Worm (Caenorhabditis elegans): Measurements from ENCODE around the gene sdz-8.

DNA sequence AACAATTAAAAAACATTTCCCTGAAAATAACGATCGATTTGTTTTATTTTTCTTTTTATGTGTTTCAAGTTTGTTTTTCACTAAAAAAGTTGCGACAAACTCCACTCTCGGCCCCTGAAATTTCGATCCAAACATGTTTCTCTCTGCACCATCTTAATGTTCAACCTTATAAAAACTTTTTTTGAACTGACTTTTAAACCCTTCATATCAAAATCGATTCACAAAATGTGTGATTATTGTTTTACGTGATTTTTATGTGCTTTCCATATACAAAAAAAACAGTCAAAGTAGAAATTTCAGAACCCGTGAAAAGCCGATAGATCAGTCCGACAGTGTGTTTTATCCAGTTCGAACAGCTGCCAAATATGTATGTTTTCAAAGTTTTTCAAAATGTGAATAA is 11.5 kb upstream of the sdz-8 start, which contains the start of gene ccch-1:
- TF ChIP-seq elt-2 (tag; optimal IDR thresholded peaks at IDR 0.05) = no peak
- no peak for TF ChIP-seq nfya-1 (tag; optimal IDR thresholded peaks at IDR 0.05)
- no peak for TF ChIP-seq C38D4.7 (GFP tag; optimal IDR thresholded peaks at IDR 0.05)
- no peak for TF ChIP-seq pros-1 (tag; optimal IDR thresholded peaks at IDR 0.05)
- no peak for TF ChIP-seq nhr-11 (tag; optimal IDR thresholded peaks at IDR 0.05)
- no peak for TF ChIP-seq ceh-31 (tag; optimal IDR thresholded peaks at IDR 0.05)
- no peak for TF ChIP-seq rnt-1 (tag; optimal IDR thresholded peaks at IDR 0.05)
- TF ChIP-seq dve-1 (tag; optimal IDR thresholded peaks at IDR 0.05) = no peak
- no peak for TF ChIP-seq dmd-4 (tag; optimal IDR thresholded peaks at IDR 0.05; ENCODE audit: borderline replicate concordance)
- TF ChIP-seq lin-11 (tag; optimal IDR thresholded peaks at IDR 0.05) = no peak
- no peak for TF ChIP-seq pax-1 (tag; optimal IDR thresholded peaks at IDR 0.05)
- no peak for TF ChIP-seq pha-4 (tag; optimal IDR thresholded peaks at IDR 0.05)
- no peak for TF ChIP-seq pqm-1 (tag; optimal IDR thresholded peaks at IDR 0.05)
- TF ChIP-seq C08G9.2 (tag; optimal IDR thresholded peaks at IDR 0.05) = no peak
